Worm (Caenorhabditis elegans): ENCODE data around the gene F37C12.10.
A peak's percentile ranks its signal among the peaks of the same experiment; 100 is the strongest.

F37C12.10 gene

DNA sequence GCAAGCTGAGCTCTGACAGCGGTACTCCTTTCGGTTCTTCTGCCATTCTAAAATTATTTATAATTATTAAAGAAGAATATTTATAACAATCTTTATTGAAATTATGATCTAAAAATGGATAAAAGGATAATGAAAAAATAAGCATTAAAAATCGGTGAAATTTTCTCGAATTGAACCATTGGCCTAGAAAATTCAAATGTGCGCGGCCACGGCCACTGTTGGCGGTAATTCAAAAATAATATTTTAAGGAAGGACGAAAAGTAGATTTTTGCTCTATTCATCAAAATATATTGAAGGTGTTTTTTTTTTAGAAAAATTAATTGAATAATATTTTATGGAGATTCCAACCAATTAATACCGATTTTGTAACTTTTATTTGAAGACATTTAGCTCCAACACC, 10.7 kb upstream of the F37C12.10 start, which contains the start of gene pfd-5 (continued):
- TF ChIP-seq ets-4 (tag; optimal IDR thresholded peaks at IDR 0.05) (peak; percentile 90), ref-2 (tag; optimal IDR thresholded peaks at IDR 0.05) (peak; percentile 84), pha-4 (tag; optimal IDR thresholded peaks at IDR 0.05) (no peak), ceh-45 (GFP tag; IDR thresholded peaks at IDR 0.05) (no peak)

DNA sequence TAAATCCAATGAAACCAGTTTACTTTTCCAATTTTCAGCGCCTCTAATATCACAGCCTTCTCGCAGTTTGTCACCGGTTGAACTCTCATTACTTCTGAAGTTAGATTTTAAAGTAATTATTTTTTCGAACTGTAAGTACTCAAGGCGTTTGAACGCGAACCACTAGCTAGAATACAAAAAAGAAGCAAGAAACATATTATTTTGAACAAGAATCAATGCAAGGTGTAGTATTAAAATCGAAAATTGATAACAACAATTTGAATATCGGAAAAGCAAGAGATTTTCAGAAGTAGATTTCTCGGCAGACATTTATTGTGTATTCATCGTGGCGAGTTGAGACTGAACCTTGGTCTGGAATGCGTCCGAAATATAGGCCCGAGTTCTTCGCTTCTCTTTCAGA, 9.8 kb upstream of the F37C12.10 start, which contains the start of gene exos-9:
exos-9 (minus strand) TSS at position 101 of the 400 bp plus-strand sequence.
- TF ChIP-seq K09A11.1 (tag; optimal IDR thresholded peaks at IDR 0.05; ENCODE audit: insufficient read depth) (no peak), ceh-6 (GFP tag; optimal IDR thresholded peaks at IDR 0.05) (no peak), gmeb-2 (tag; optimal IDR thresholded peaks at IDR 0.05) (no peak), ceh-22 (tag; optimal IDR thresholded peaks at IDR 0.05) (no peak), hlh-13 (GFP tag; optimal IDR thresholded peaks at IDR 0.05) (no peak), Y22D7AL.16 (tag; optimal IDR thresholded peaks at IDR 0.05) (no peak), ets-4 (tag; optimal IDR thresholded peaks at IDR 0.05) (no peak), ceh-45 (GFP tag; IDR thresholded peaks at IDR 0.05) (no peak), unc-42 (tag; optimal IDR thresholded peaks at IDR 0.05) (no peak), pax-1 (tag; optimal IDR thresholded peaks at IDR 0.05) (no peak), hlh-30 (tag; optimal IDR thresholded peaks at IDR 0.05; ENCODE audit: insufficient read depth) (no peak)

DNA sequence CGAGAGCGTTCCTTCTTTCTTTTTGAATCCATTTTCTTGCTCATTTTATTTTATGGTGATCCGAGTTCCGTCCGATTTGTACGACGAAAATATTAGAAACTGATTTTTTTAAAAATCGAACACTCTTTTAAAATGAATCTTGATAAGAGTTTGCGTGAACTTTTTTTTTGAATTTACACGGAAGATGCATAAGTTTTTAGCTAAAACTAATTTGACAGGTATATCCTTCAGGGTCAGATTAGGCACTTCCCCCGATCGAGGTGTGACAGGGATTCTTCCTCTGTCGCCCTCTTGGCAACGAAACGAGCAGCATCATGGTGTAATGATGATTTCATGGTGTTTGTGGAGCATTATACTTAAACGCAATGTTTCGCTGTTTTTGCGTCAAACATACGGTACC, 7.1 kb upstream of the F37C12.10 start, which contains the start of gene F37C12.18:
F37C12.18 (minus strand) TSS at position 101 of the 400 bp plus-strand sequence.
- TF ChIP-seq ahr-1 (tag; optimal IDR thresholded peaks at IDR 0.05), result no peak

DNA sequence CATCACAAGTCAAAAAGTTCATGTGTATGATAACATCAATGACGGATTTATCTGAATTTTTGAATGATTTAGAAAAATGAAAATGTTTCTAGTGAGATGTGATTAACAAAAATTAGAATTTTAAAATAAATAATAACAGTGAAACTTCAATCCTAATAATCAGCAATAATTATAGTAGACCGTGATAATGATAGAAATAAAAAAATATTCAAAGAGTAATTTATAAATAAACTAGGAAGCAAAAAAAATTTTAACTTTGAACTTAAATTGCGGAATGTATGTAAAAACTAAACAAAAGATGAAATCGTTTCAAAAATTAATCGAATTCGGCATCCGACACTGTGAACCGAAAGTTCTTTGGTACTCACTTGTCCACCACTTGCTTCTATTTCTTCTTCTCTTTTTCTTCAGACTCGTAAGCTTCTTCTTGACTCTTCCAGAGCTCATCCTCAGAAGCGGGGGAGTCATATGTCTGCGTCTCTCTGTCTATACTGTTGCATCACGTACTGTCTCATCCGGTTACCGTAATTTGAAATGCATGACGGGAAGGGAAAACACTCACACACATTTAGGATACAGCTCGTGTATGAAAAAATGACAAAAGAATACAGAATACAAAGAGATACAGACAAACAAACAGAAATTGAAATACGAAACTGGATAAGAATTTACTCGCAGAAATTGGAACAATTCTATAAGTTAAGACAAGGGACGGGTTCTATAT, 4.9 kb upstream of the F37C12.10 start, which contains the start of gene mec-14:
mec-14 (minus strand) TSS at position 51 of the 724 bp plus-strand sequence.
- TF ChIP-seq ets-4 (tag; optimal IDR thresholded peaks at IDR 0.05) (no peak), ceh-31 (tag; optimal IDR thresholded peaks at IDR 0.05) (no peak), lim-6 (tag; optimal IDR thresholded peaks at IDR 0.05) (no peak), unc-42 (tag; optimal IDR thresholded peaks at IDR 0.05) (no peak), zip-5 (tag; optimal IDR thresholded peaks at IDR 0.05) (no peak), pqm-1 (tag; optimal IDR thresholded peaks at IDR 0.05) (no peak), hlh-8 (tag; optimal IDR thresholded peaks at IDR 0.05) (no peak), Y22D7AL.16 (tag; optimal IDR thresholded peaks at IDR 0.05) (no peak)

DNA sequence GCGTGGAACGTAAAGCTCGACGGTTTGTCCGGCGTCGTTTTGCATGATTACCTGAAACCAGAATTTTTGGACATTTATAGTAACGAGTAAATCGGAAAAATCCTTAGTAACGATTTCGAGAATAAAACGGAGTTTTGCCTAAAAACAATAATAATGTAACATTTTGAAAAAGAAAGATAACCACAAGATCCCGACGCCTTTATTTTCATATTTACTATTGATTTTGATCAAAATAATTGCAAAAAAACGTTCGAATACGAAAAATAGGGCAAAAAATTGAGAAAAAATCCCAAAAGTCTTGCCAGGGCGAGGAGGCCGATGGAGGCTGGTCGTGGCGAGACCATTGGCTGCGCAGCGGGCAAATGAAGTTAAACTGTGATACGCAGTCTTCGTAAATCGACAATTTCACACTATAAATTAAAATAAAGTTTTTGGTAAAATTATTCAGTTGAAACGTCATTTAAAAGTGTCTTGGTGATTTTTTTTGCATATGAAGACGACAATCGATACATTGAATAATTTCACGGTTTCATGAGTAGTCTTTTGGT, 1.5 kb upstream of the F37C12.10 start, which contains the start of gene rps-21:
rps-21 (minus strand) TSS at position 51 of the 548 bp plus-strand sequence.
- TF ChIP-seq hlh-8 (tag; optimal IDR thresholded peaks at IDR 0.05) (no peak), F13H6.1 (tag; optimal IDR thresholded peaks at IDR 0.05) (no peak), pqm-1 (tag; optimal IDR thresholded peaks at IDR 0.05) (no peak), zip-5 (tag; optimal IDR thresholded peaks at IDR 0.05) (no peak), unc-86 (tag; optimal IDR thresholded peaks at IDR 0.05) (peak; percentile 22), nfya-1 (tag; optimal IDR thresholded peaks at IDR 0.05) (peak; percentile 81), sox-4 (tag; optimal IDR thresholded peaks at IDR 0.05) (no peak), ceh-48 (tag; optimal IDR thresholded peaks at IDR 0.05) (peak; percentile 19), ceh-18 (tag; optimal IDR thresholded peaks at IDR 0.05) (peak; percentile 45), T23F11.4 (GFP tag; optimal IDR thresholded peaks at IDR 0.05) (no peak), sdc-2 (tag; optimal IDR thresholded peaks at IDR 0.05) (no peak), tbx-2 (tag; optimal IDR thresholded peaks at IDR 0.05) (peak; percentile 69), C08G9.2 (tag; optimal IDR thresholded peaks at IDR 0.05) (no peak), dve-1 (tag; optimal IDR thresholded peaks at IDR 0.05) (no peak), ztf-16 (tag; optimal IDR thresholded peaks at IDR 0.05) (no peak), hlh-15 (tag; optimal IDR thresholded peaks at IDR 0.05) (no peak), K09A11.1 (tag; optimal IDR thresholded peaks at IDR 0.05; ENCODE audit: insufficient read depth) (no peak), pha-2 (tag; optimal IDR thresholded peaks at IDR 0.05) (peak; percentile 20), ceh-45 (GFP tag; IDR thresholded peaks at IDR 0.05) (no peak), ceh-24 (tag; optimal IDR thresholded peaks at IDR 0.05) (no peak), hlh-13 (GFP tag; optimal IDR thresholded peaks at IDR 0.05) (no peak), ama-1 (optimal IDR thresholded peaks at IDR 0.05) (no peak), che-1 (tag; optimal IDR thresholded peaks at IDR 0.05) (no peak), tbx-7 (tag; optimal IDR thresholded peaks at IDR 0.05) (no peak), lin-11 (tag; optimal IDR thresholded peaks at IDR 0.05) (no peak), Y22D7AL.16 (tag; optimal IDR thresholded peaks at IDR 0.05) (no peak), unc-42 (tag; optimal IDR thresholded peaks at IDR 0.05) (peak; percentile 88), nhr-11 (tag; optimal IDR thresholded peaks at IDR 0.05) (no peak), gmeb-2 (tag; optimal IDR thresholded peaks at IDR 0.05) (no peak), npax-4 (tag; optimal IDR thresholded peaks at IDR 0.05) (no peak), pag-3 (tag; optimal IDR thresholded peaks at IDR 0.05; ENCODE audit: borderline replicate concordance) (no peak), ceh-6 (GFP tag; optimal IDR thresholded peaks at IDR 0.05) (no peak), ahr-1 (tag; optimal IDR thresholded peaks at IDR 0.05) (no peak)

All from whole organism, late embryonic.